Worm (Caenorhabditis elegans): ENCODE results near the gene Y67D8B.3.
"Not testable (repeated sequence)": the region's sequence is repeated elsewhere in the genome, so short reads cannot be mapped to it uniquely, and the experiment has no call there.

Y67D8B.3 gene

DNA sequence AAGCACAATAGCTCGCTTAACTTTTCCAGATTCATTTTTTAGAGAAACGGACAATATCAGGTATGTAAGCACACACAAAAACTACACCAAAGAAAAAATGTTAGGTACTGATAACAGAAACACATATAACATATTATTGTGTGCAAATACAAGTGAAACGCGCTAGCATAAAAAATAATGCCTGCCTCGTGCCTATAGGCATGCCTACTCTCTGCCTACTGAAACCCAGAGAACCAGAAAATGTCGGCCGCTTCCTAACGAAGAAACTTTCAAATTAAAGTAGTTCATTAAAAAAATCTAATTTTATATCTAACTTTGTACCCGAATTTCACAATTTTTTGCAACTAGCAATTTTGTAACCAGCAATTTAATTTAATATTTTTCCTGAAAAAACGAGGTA lies 29.5 kb downstream of the Y67D8B.3 start, which contains the start of gene Y67D8B.1:
Gene Y67D8B.1 (minus strand): TSS at position 101 of the 400 bp plus-strand sequence.
- TF ChIP-seq nhr-25 (tag; optimal IDR thresholded peaks at IDR 0.05; ENCODE audit: borderline replicate concordance, insufficient read depth); pqm-1 (tag; optimal IDR thresholded peaks at IDR 0.05); ces-1 (GFP tag; optimal IDR thresholded peaks at IDR 0.05): not testable (repeated sequence)

DNA sequence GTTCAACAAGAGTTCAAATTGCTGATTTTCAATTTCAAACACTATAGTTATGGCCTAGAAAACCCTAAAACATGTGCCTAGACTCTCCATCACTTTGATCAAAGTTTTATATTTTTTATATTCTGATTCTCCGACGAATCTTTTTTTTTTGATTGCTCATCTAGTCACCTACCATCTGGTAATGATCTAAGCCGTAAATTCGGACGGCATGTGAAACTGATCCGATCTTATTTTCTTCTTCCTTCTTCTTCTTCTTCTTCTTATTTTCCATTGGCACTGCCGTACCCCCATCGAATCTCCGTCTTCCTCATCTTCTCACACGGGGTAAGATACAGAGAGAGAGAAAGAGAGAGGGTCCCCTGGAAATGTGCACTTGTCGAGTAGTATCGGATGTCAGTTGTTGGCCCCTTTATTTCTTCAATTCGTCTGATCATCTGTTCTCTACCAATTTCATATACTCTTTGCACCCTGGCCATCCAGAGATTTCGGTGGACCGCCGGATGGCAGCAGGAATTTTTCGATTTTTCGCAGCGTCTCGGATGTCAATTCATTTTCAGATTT lies 33.3 kb downstream of the Y67D8B.3 start:
- no peak for TF ChIP-seq ztf-7 (tag; optimal IDR thresholded peaks at IDR 0.05)
- TF ChIP-seq ceh-32 (tag; optimal IDR thresholded peaks at IDR 0.05; ENCODE audit: poor library complexity), result no peak
- peak; percentile 17 for TF ChIP-seq mes-2 (tag; optimal IDR thresholded peaks at IDR 0.05; ENCODE audit: poor library complexity, severe bottlenecking)
- TF ChIP-seq lsy-2 (tag; optimal IDR thresholded peaks at IDR 0.05), result peak in 1 of 2 experiments; percentile 2
- TF ChIP-seq hlh-11 (tag; optimal IDR thresholded peaks at IDR 0.05), result peak; percentile 43
- TF ChIP-seq daf-16 (GFP tag; optimal IDR thresholded peaks at IDR 0.05), result peak in 1 of 2 experiments; percentile 10
- TF ChIP-seq daf-16 (tag; optimal IDR thresholded peaks at IDR 0.05), result no peak
- TF ChIP-seq hlh-30 (tag; optimal IDR thresholded peaks at IDR 0.05; ENCODE audit: insufficient read depth), result no peak
- TF ChIP-seq nhr-42 (GFP tag; IDR thresholded peaks at IDR 0.05), result peak; percentile 34; the same call in 1 of the 2 replicates

DNA sequence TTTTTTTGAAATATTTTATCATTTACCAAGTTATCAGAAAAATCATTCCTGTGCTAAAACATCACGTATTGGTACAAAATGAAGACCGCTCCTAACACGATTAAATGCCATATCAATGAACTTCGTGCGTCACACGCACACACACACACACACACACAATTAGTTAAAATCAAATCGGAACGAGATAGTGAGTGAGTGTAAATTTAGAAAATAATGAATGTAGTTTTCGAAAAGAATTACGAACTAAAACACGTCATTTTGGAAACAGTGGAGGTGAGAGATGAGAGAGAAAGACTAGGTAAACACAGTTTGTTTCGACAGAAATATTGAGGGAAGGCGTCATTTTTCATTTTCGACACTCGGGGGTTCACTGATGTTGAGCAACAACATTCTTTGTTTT lies 35.1 kb downstream of the Y67D8B.3 start:
- TF ChIP-seq ama-1 (optimal IDR thresholded peaks at IDR 0.05), result no peak
- no peak for TF ChIP-seq T26A8.4 (GFP tag; IDR thresholded peaks at IDR 0.05)
- peak; percentile 65 for TF ChIP-seq nhr-77 (tag; optimal IDR thresholded peaks at IDR 0.05)
- TF ChIP-seq nhr-28 (tag; optimal IDR thresholded peaks at IDR 0.05), result peak; percentile 96
- TF ChIP-seq nhr-10 (tag; optimal IDR thresholded peaks at IDR 0.05), result no peak
- peak in 1 of 2 experiments; percentile 71 for TF ChIP-seq daf-16 (GFP tag; optimal IDR thresholded peaks at IDR 0.05)
- TF ChIP-seq daf-16 (tag; optimal IDR thresholded peaks at IDR 0.05), result peak; percentile 85
- peak; percentile 29 for TF ChIP-seq mes-2 (tag; optimal IDR thresholded peaks at IDR 0.05; ENCODE audit: poor library complexity, severe bottlenecking)
- no peak for TF ChIP-seq dmd-8 (GFP tag; IDR thresholded peaks at IDR 0.05)
- TF ChIP-seq lin-29 (GFP tag; IDR thresholded peaks at IDR 0.05), result no peak
- TF ChIP-seq F49E8.2 (tag; optimal IDR thresholded peaks at IDR 0.05; ENCODE audit: borderline replicate concordance), result no peak
- no peak for TF ChIP-seq F44E2.7 (GFP tag; IDR thresholded peaks at IDR 0.05)
- TF ChIP-seq dmd-6 (GFP tag; IDR thresholded peaks at IDR 0.05), result peak; percentile 71
- TF ChIP-seq hlh-30 (tag; optimal IDR thresholded peaks at IDR 0.05; ENCODE audit: insufficient read depth), result peak; percentile 13
- TF ChIP-seq dve-1 (tag; optimal IDR thresholded peaks at IDR 0.05; ENCODE audit: insufficient read depth), result peak; percentile 46
- TF ChIP-seq unc-62 (GFP tag; optimal IDR thresholded peaks at IDR 0.05 in 1 of 2), result peak in 1 of 2 experiments; percentile 81
- TF ChIP-seq unc-62 (tag; optimal IDR thresholded peaks at IDR 0.05), result no peak
- peak; percentile 6 for TF ChIP-seq mep-1 (tag; optimal IDR thresholded peaks at IDR 0.05)
- TF ChIP-seq nhr-6 (tag; optimal IDR thresholded peaks at IDR 0.05), result no peak
- peak; percentile 76 for TF ChIP-seq aha-1 (tag)
- TF ChIP-seq hlh-11 (tag; optimal IDR thresholded peaks at IDR 0.05), result peak; percentile 65
- no peak for TF ChIP-seq cey-2 (tag; optimal IDR thresholded peaks at IDR 0.05; ENCODE audit: borderline replicate concordance, insufficient read depth)
- TF ChIP-seq pqm-1 (tag; optimal IDR thresholded peaks at IDR 0.05), result peak; percentile 61
- no peak for TF ChIP-seq T20F7.1 (GFP tag; optimal IDR thresholded peaks at IDR 0.05)
- no peak for TF ChIP-seq R02D3.7 (tag; optimal IDR thresholded peaks at IDR 0.05)
- TF ChIP-seq lsy-2 (tag; optimal IDR thresholded peaks at IDR 0.05), result peak in 1 of 2 experiments; percentile 38

DNA sequence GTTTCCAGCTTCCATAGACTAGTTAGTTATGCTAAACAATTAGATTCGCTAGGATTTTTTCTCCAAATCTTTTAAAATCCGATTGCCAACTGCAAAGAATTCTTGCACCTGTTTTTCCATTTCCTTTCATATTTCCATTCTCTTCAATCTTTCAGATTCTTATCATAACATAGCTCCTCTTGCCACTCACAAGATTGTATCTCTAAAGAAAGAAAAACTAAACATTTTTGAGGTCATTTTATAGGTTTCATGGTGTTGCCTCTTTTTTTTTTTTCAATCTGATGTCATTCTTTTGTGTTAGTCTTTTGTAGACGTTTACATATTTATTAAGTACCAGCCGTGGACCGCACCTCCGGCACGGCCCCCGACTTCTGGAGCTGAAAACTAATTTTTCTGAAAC lies 36.6 kb downstream of the Y67D8B.3 start:
- no peak for TF ChIP-seq F49E8.2 (tag; optimal IDR thresholded peaks at IDR 0.05; ENCODE audit: borderline replicate concordance)

DNA sequence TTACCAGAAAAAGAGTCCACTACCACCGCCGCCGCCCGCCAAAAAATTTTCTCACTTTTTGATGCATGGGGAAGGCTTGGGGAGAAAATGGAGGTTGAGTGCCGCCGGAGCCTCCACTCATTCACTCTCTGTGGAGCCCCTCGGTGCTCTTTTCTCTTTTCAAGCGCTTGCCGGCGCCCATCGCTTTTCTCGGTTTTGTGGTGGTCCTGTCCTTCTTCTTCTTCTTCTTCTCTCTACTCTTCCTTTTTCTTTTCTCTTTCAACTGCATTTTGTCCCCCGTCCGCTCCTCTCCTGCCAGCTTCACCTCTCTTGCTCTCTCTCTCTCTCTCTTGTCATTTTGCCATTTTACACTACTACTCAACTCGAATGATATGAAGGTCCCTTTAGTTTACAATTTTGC lies 38.4 kb downstream of the Y67D8B.3 start:
- TF ChIP-seq zag-1 (tag; optimal IDR thresholded peaks at IDR 0.05) (no peak), vab-7 (GFP tag; IDR thresholded peaks at IDR 0.05) (no peak), tra-1 (GFP tag; IDR thresholded peaks at IDR 0.05) (no peak), zfp-2 (tag; optimal IDR thresholded peaks at IDR 0.05) (no peak), set-16 (GFP tag; IDR thresholded peaks at IDR 0.05) (peak; percentile 81), unc-62 (GFP tag; optimal IDR thresholded peaks at IDR 0.05 in 1 of 2) (peak in 1 of 2 experiments; percentile 87), unc-62 (tag; optimal IDR thresholded peaks at IDR 0.05) (no peak), aha-1 (tag) (peak; percentile 71), mdl-1 (tag; optimal IDR thresholded peaks at IDR 0.05) (peak in 1 of 2 experiments; percentile 10), hmg-1.1 (GFP tag; IDR thresholded peaks at IDR 0.05) (peak; percentile 56), hif-1 (tag; optimal IDR thresholded peaks at IDR 0.05) (peak in 1 of 2 experiments; percentile 3), ceh-20 (GFP tag; IDR thresholded peaks at IDR 0.05) (peak; percentile 52; the same call in 1 of the 2 replicates), egl-43 (GFP tag; IDR thresholded peaks at IDR 0.05) (peak; percentile 53; the same call in 1 of the 2 replicates), ctbp-1 (GFP tag; IDR thresholded peaks at IDR 0.05) (peak; percentile 66), nhr-6 (tag; optimal IDR thresholded peaks at IDR 0.05) (peak; percentile 10), daf-16 (GFP tag; optimal IDR thresholded peaks at IDR 0.05) (peak in 1 of 2 experiments; percentile 12), daf-16 (tag; optimal IDR thresholded peaks at IDR 0.05) (no peak)
